Worm (Caenorhabditis elegans) whole organism, L2 larva: ENCODE data around the gene C16D9.6.

Source experiments
- alr-1 ChIP-seq: fragments of 150-350 bp; optimal IDR thresholded peaks from 2 replicates; lab custom pipeline; 2014; ENCODE audit warnings: missing biosample characterization, missing genetic modification characterization
- aly-2 ChIP-seq: fragments of 150-350 bp; optimal IDR thresholded peaks from 2 replicates; lab custom pipeline; 2014; ENCODE audit warnings: missing biosample characterization, missing genetic modification characterization
- nhr-12 ChIP-seq: fragments of 150-350 bp; optimal IDR thresholded peaks from 2 replicates; lab custom pipeline; 2014; ENCODE audit warnings: missing biosample characterization, missing genetic modification characterization
- nhr-23 ChIP-seq: fragments of 150-350 bp; optimal IDR thresholded peaks from 2 replicates; lab custom pipeline; 2014; ENCODE audit warnings: missing biosample characterization, missing genetic modification reagents, missing genetic modification characterization
- nhr-6 ChIP-seq: fragments of 150-350 bp; optimal IDR thresholded peaks from 2 replicates; lab custom pipeline; 2014; ENCODE audit warnings: missing biosample characterization, missing genetic modification characterization
- sem-4 ChIP-seq: fragments of 150-350 bp; optimal IDR thresholded peaks from 2 replicates; lab custom pipeline; 2014; ENCODE audit warnings: missing biosample characterization, missing genetic modification reagents, missing genetic modification characterization
- ztf-4 ChIP-seq: fragments of 150-350 bp; optimal IDR thresholded peaks from 2 replicates; lab custom pipeline; 2014; ENCODE audit warnings: missing biosample characterization, missing genetic modification characterization

ce11 chrV:8282933-8283332, 32.8 kb upstream of the C16D9.6 start:
- TF ChIP-seq alr-1 (no peak), nhr-12 (tag; lab: Kevin White, UChicago) (no peak), sem-4 (tag; lab: Kevin White, UChicago) (no peak), nhr-6 (no peak), aly-2 (no peak), ztf-4 (tag; lab: Kevin White, UChicago) (no peak), nhr-23 (no peak)
